Worm (Caenorhabditis elegans) whole organism, mixed stage, embryonic: ENCODE results near the gene W06F12.2.

Experiments used
- elt-1 ChIP-seq: sonication (generic microtip); optimal IDR thresholded peaks from 2 replicates; lab custom pipeline; 2017; ENCODE audit warnings: missing genetic modification characterization, mild to moderate bottlenecking, missing compliant biosample characterization, antibody characterized with exemption, moderate library complexity, borderline replicate concordance; ENCODE audit not compliant: insufficient read depth
- lsy-2 ChIP-seq: fragments of 150-350 bp; optimal IDR thresholded peaks from 2 replicates; lab custom pipeline; 2014; ENCODE audit warnings: missing biosample characterization, missing genetic modification characterization
- mab-5 ChIP-seq: fragments of 150-350 bp; optimal IDR thresholded peaks from 2 replicates; lab custom pipeline; 2014; ENCODE audit warnings: missing biosample characterization, missing genetic modification characterization
- mep-1 ChIP-seq: fragments of 150-350 bp; optimal IDR thresholded peaks from 2 replicates; lab custom pipeline; 2017; ENCODE audit warnings: missing biosample characterization, missing genetic modification reagents, missing genetic modification characterization, inconsistent platforms
- unc-39 ChIP-seq: fragments of 150-350 bp; optimal IDR thresholded peaks from 2 replicates; lab custom pipeline; 2014; ENCODE audit warnings: missing biosample characterization, missing genetic modification characterization
- unc-62 ChIP-seq: fragments of 150-350 bp; optimal IDR thresholded peaks from 2 replicates; lab custom pipeline; 2014; ENCODE audit warnings: missing biosample characterization, missing genetic modification reagents, missing genetic modification characterization
- ztf-11 ChIP-seq: fragments of 150-350 bp; optimal IDR thresholded peaks from 2 replicates; lab custom pipeline; 2014; ENCODE audit warnings: missing biosample characterization, missing genetic modification characterization

DNA sequence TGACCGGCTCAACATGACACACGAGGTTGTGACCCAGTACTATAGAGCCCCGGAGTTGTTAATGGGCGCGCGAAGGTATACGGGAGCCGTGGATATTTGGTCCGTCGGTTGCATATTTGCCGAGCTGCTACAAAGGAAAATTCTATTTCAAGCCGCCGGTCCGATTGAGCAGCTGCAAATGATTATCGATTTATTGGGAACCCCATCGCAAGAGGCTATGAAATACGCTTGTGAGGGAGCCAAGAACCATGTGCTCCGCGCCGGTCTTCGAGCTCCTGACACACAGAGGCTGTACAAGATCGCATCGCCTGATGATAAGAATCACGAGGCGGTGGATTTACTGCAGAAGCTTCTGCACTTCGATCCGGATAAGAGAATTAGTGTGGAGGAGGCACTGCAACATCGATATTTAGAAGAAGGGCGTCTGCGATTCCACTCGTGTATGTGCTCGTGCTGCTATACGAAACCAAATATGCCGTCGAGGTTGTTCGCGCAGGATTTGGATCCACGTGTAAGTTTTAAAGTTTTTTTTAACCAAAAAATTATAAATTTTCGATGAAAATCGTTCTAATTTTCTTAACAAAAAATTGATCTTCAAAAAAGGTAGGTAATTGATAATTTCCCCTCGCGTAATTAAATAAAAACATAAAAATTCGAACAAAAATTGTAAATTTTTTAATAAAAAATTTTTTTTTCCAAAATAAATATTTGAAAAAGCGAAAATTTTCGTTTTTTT, 8.9 kb downstream of the W06F12.2 start:
- TF ChIP-seq lsy-2 (tag; lab: Kevin White, UChicago), result no peak
- no peak for TF ChIP-seq unc-62
- no peak for TF ChIP-seq mep-1 (tag; lab: Kevin White, UChicago)
- no peak for TF ChIP-seq unc-39
- no peak for TF ChIP-seq mab-5
- TF ChIP-seq elt-1 (tag; lab: Kevin White, UChicago), result no peak
- TF ChIP-seq ztf-11, result no peak
